Worm (Caenorhabditis elegans) whole organism, L4 larva: ENCODE data around the gene Y67H2A.2.

Source experiments
- F49E8.2 ChIP-seq: sonication (generic microtip); optimal IDR thresholded peaks from 2 replicates; lab custom pipeline; 2016; ENCODE audit warnings: missing compliant biosample characterization, mild to moderate bottlenecking, missing genetic modification characterization, borderline replicate concordance
- T20F7.1 ChIP-seq: fragments of 200-800 bp; sonication (Bioruptor generic); optimal IDR thresholded peaks from 2 replicates; lab custom pipeline; 2018; ENCODE audit warnings: mild to moderate bottlenecking, missing genetic modification characterization, missing compliant biosample characterization
- T26A8.4 ChIP-seq: fragments of 200-800 bp; sonication (Bioruptor generic); IDR thresholded peaks from 2 replicates; pipeline ENCODE4 v1.3.6; 2022; ENCODE audit warnings: missing genetic modification characterization, missing compliant biosample characterization
- Y105C5A.15 ChIP-seq: fragments of 200-800 bp; sonication (Bioruptor generic); IDR thresholded peaks from 2 replicates; pipeline ENCODE4 v1.3.6; 2022; ENCODE audit warnings: missing genetic modification characterization, missing compliant biosample characterization
- Y75B8A.6 ChIP-seq: fragments of 200-800 bp; sonication (Bioruptor generic); IDR thresholded peaks from 2 replicates; pipeline ENCODE4 v1.3.6; 2022; ENCODE audit warnings: missing genetic modification reagents, missing genetic modification characterization, missing compliant biosample characterization
- aha-1 ChIP-seq: fragments of 150-350 bp; peaks from one replicate; lab custom pipeline; 2014; ENCODE audit warnings: missing biosample characterization, missing genetic modification characterization
- arid-1 ChIP-seq: fragments of 200-800 bp; sonication (Bioruptor generic); conservative IDR thresholded peaks from 2 replicates; pipeline ENCODE4 v1.3.6; 2022; ENCODE audit warnings: missing genetic modification reagents, missing genetic modification characterization, missing compliant biosample characterization
- ceh-20 ChIP-seq: fragments of 200-800 bp; sonication (Bioruptor generic); IDR thresholded peaks from 2 replicates; pipeline ENCODE4 v1.3.6; 2022; ENCODE audit warnings: missing genetic modification reagents, missing genetic modification characterization, missing compliant biosample characterization
- ces-1 ChIP-seq: fragments of 150-350 bp; sonication (generic microtip); optimal IDR thresholded peaks from 4 replicates; lab custom pipeline; 2014; ENCODE audit warnings: missing biosample characterization, missing genetic modification reagents, missing genetic modification characterization
- cey-2 ChIP-seq: sonication (generic microtip); optimal IDR thresholded peaks from 3 replicates; lab custom pipeline; 2017; ENCODE audit warnings: missing genetic modification characterization, mild to moderate bottlenecking, missing compliant biosample characterization, antibody characterized with exemption, borderline replicate concordance; ENCODE audit not compliant: insufficient read depth
- ctbp-1 ChIP-seq: fragments of 200-800 bp; sonication (Bioruptor generic); IDR thresholded peaks from 2 replicates; pipeline ENCODE4 v1.3.6; 2022; ENCODE audit warnings: missing genetic modification reagents, missing genetic modification characterization, missing compliant biosample characterization
- daf-16 ChIP-seq, 3 experiments: sonication (generic microtip); optimal IDR thresholded peaks; 2 replicates each; lab custom pipeline; 2016 to 2017; ENCODE audit warnings: missing genetic modification characterization in 3 of 3, missing genetic modification reagents in 3 of 3, mild to moderate bottlenecking in 2 of 3, missing compliant biosample characterization in 2 of 3, missing biosample characterization in 1 of 3, moderate library complexity in 1 of 3
- dmd-6 ChIP-seq: fragments of 200-800 bp; sonication (Bioruptor generic); IDR thresholded peaks from 2 replicates; pipeline ENCODE4 v1.3.6; 2022; ENCODE audit warnings: missing genetic modification reagents, missing genetic modification characterization, missing compliant biosample characterization
- dpl-1 ChIP-seq: fragments of 150-350 bp; optimal IDR thresholded peaks from 2 replicates; lab custom pipeline; 2014; ENCODE audit warnings: missing biosample characterization, missing genetic modification reagents, missing genetic modification characterization
- fos-1 ChIP-seq: fragments of 150-350 bp; optimal IDR thresholded peaks from 2 replicates; lab custom pipeline; 2014; ENCODE audit warnings: missing biosample characterization, missing genetic modification characterization
- gei-8 ChIP-seq: fragments of 200-800 bp; sonication (Bioruptor generic); optimal IDR thresholded peaks from 2 replicates; lab custom pipeline; 2018; ENCODE audit warnings: mild to moderate bottlenecking, missing genetic modification characterization, missing compliant biosample characterization
- hlh-11 ChIP-seq: fragments of 200-800 bp; sonication (Bioruptor generic); optimal IDR thresholded peaks from 2 replicates; lab custom pipeline; 2018; ENCODE audit warnings: mild to moderate bottlenecking, missing genetic modification characterization, missing compliant biosample characterization
- hmg-1.1 ChIP-seq: fragments of 200-800 bp; sonication (Bioruptor generic); IDR thresholded peaks from 2 replicates; pipeline ENCODE4 v1.3.6; 2022; ENCODE audit warnings: missing genetic modification reagents, missing genetic modification characterization, missing compliant biosample characterization
- lim-7 ChIP-seq: fragments of 200-800 bp; sonication (Bioruptor generic); IDR thresholded peaks from 2 replicates; pipeline ENCODE4 v1.3.6; 2022; ENCODE audit warnings: missing genetic modification characterization, missing compliant biosample characterization
- lin-38 ChIP-seq: fragments of 200-800 bp; sonication (Bioruptor generic); IDR thresholded peaks from 2 replicates; pipeline ENCODE4 v1.3.6; 2022; ENCODE audit warnings: missing genetic modification reagents, missing genetic modification characterization, missing compliant biosample characterization
- madf-9 ChIP-seq: fragments of 200-800 bp; sonication (Bioruptor generic); conservative IDR thresholded peaks from 2 replicates; pipeline ENCODE4 v1.3.6; 2022; ENCODE audit warnings: missing genetic modification reagents, missing genetic modification characterization, missing compliant biosample characterization
- mdt-29 ChIP-seq: fragments of 200-800 bp; sonication (Bioruptor generic); IDR thresholded peaks from 2 replicates; pipeline ENCODE4 v1.3.6; 2022; ENCODE audit warnings: missing genetic modification reagents, missing genetic modification characterization, missing compliant biosample characterization
- mep-1 ChIP-seq: fragments of 150-350 bp; sonication (generic microtip); optimal IDR thresholded peaks from 3 replicates; lab custom pipeline; 2014; ENCODE audit warnings: missing biosample characterization, missing genetic modification characterization
- mes-2 ChIP-seq: sonication (generic microtip); optimal IDR thresholded peaks from 2 replicates; lab custom pipeline; 2016; ENCODE audit warnings: missing genotype, mild to moderate bottlenecking, missing genetic modification characterization, missing compliant biosample characterization; ENCODE audit not compliant: poor library complexity, severe bottlenecking
- mxl-2 ChIP-seq: fragments of 200-800 bp; sonication (Bioruptor generic); conservative IDR thresholded peaks from 2 replicates; pipeline ENCODE4 v1.3.6; 2022; ENCODE audit warnings: missing genetic modification reagents, missing genetic modification characterization, missing compliant biosample characterization
- mxl-3 ChIP-seq: fragments of 200-800 bp; sonication (Bioruptor generic); optimal IDR thresholded peaks from 2 replicates; lab custom pipeline; 2018; ENCODE audit warnings: mild to moderate bottlenecking, missing genetic modification characterization, missing compliant biosample characterization
- nhr-102 ChIP-seq: sonication (generic microtip); optimal IDR thresholded peaks from 2 replicates; lab custom pipeline; 2016; ENCODE audit warnings: mild to moderate bottlenecking, missing genetic modification characterization, moderate library complexity, missing compliant biosample characterization
- nhr-11 ChIP-seq: fragments of 150-350 bp; optimal IDR thresholded peaks from 2 replicates; lab custom pipeline; 2014; ENCODE audit warnings: missing biosample characterization, missing genetic modification characterization
- nhr-237 ChIP-seq: sonication (generic microtip); optimal IDR thresholded peaks from 2 replicates; lab custom pipeline; 2017; ENCODE audit warnings: missing biosample characterization, missing genetic modification characterization
- nhr-28 ChIP-seq: fragments of 150-350 bp; optimal IDR thresholded peaks from 2 replicates; lab custom pipeline; 2014; ENCODE audit warnings: missing biosample characterization, missing genetic modification characterization
- nhr-41 ChIP-seq: fragments of 200-800 bp; sonication (Bioruptor generic); IDR thresholded peaks from 2 replicates; pipeline ENCODE4 v1.3.6; 2022; ENCODE audit warnings: missing genetic modification reagents, missing genetic modification characterization, missing compliant biosample characterization
- nhr-42 ChIP-seq: fragments of 200-800 bp; sonication (Bioruptor generic); IDR thresholded peaks from 2 replicates; pipeline ENCODE4 v1.3.6; 2022; ENCODE audit warnings: missing genetic modification characterization, missing compliant biosample characterization
- nhr-48 ChIP-seq: sonication (generic microtip); optimal IDR thresholded peaks from 2 replicates; lab custom pipeline; 2016; ENCODE audit warnings: mild to moderate bottlenecking, missing genetic modification characterization, missing compliant biosample characterization
- nhr-77 ChIP-seq: fragments of 150-350 bp; optimal IDR thresholded peaks from 2 replicates; lab custom pipeline; 2014; ENCODE audit warnings: missing biosample characterization, missing genetic modification characterization
- pha-4 ChIP-seq, 2 experiments: fragments of 150-350 bp in 1 of 2; fragments of 200-800 bp in 1 of 2; sonication (Bioruptor generic) in 1 of 2; IDR thresholded peaks in 1 of 2; optimal IDR thresholded peaks in 1 of 2; 2 replicates each; pipeline versions ENCODE4 v1.3.6 to Lab custom; 2014 to 2022; ENCODE audit warnings: missing genetic modification characterization in 2 of 2, missing genetic modification reagents in 2 of 2, missing biosample characterization in 1 of 2, missing compliant biosample characterization in 1 of 2
- php-3 ChIP-seq: fragments of 200-800 bp; sonication (Bioruptor generic); IDR thresholded peaks from 2 replicates; pipeline ENCODE4 v1.3.6; 2022; ENCODE audit warnings: missing genetic modification reagents, missing genetic modification characterization, missing compliant biosample characterization
- pqm-1 ChIP-seq: sonication (generic microtip); optimal IDR thresholded peaks from 2 replicates; lab custom pipeline; 2017; ENCODE audit warnings: missing biosample characterization, missing genetic modification characterization
- saeg-2 ChIP-seq: fragments of 200-800 bp; sonication (Bioruptor generic); IDR thresholded peaks from 2 replicates; pipeline ENCODE4 v1.3.6; 2022; ENCODE audit warnings: missing genetic modification reagents, missing genetic modification characterization, missing compliant biosample characterization
- sdz-12 ChIP-seq: fragments of 200-800 bp; sonication (Bioruptor generic); optimal IDR thresholded peaks from 2 replicates; lab custom pipeline; 2018; ENCODE audit warnings: mild to moderate bottlenecking, missing genetic modification characterization, missing compliant biosample characterization
- set-16 ChIP-seq: fragments of 200-800 bp; sonication (Bioruptor generic); IDR thresholded peaks from 2 replicates; pipeline ENCODE4 v1.3.6; 2022; ENCODE audit warnings: missing genetic modification reagents, missing genetic modification characterization, missing compliant biosample characterization
- spr-3 ChIP-seq: fragments of 200-800 bp; sonication (Bioruptor generic); optimal IDR thresholded peaks from 2 replicates; lab custom pipeline; 2018; ENCODE audit warnings: mild to moderate bottlenecking, missing genetic modification characterization, missing compliant biosample characterization
- tag-97 ChIP-seq: fragments of 200-800 bp; sonication (Bioruptor generic); IDR thresholded peaks from 2 replicates; pipeline ENCODE4 v1.3.6; 2022; ENCODE audit warnings: missing genetic modification characterization, missing compliant biosample characterization
- unc-39 ChIP-seq: sonication (generic microtip); optimal IDR thresholded peaks from 2 replicates; lab custom pipeline; 2017; ENCODE audit warnings: missing biosample characterization, missing genetic modification characterization
- zip-2 ChIP-seq: fragments of 150-350 bp; optimal IDR thresholded peaks from 2 replicates; lab custom pipeline; 2014; ENCODE audit warnings: missing biosample characterization, missing genetic modification characterization

The Y67H2A.2 gene

DNA sequence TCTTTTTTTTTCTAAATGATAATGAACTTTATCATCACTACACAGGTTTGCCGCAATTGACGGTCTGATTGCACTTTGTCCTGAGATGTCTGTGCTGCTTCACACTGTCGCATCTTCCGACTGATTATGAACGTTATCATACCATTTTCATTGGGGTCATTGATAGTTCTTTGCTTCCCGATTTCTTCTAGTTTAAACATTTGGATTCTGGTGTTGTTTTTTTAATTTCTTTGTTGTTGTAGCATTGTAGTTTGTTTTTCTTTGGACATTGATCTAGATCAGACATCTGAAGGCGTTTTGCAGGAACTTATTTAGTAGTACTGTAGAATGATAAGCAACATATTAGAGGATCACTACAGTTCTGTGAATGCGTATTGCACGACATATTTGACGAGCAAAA, 21.2 kb upstream of the Y67H2A.2 start (continued):
- TF ChIP-seq lim-7 (GFP tag; lab: Robert Waterston, UW) (no peak), nhr-42 (GFP tag; lab: Robert Waterston, UW) (0 out of 2 replicates have a peak, but pooled peaks have one; percentile 48), pqm-1 (peak; percentile 88), T26A8.4 (GFP tag; lab: Robert Waterston, UW) (peak; percentile 63; the same call in 1 of the 2 replicates), dpl-1 (GFP tag; lab: Kevin White, UChicago) (no peak), F49E8.2 (no peak), sdz-12 (GFP tag; lab: Kevin White, UChicago) (no peak), hmg-1.1 (GFP tag; lab: Robert Waterston, UW) (no peak)

DNA sequence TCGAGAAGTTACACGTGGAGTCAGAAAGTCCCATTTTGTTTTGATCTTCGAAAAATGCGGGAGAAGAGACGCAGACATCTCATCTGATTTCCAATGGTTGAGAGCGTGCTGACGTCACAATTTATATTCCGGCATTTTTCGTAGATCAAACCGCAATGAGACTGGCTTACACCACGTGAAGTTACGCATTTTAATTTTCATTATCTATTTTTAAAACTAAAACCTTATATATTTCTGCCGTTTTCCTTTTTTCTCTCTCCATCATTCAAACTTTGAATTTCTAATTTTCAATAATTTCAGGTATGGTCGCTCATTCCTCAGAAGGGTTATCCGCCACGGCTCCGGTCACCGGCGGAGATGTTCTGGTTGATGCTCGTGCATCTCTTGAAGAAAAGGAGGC, 17.7 kb upstream of the Y67H2A.2 start, which contains the start of gene fat-1:
Gene fat-1, plus strand, starts transcription at position 301 of the 400 bp plus-strand sequence.
- TF ChIP-seq lin-38 (GFP tag; lab: Robert Waterston, UW) = 0 out of 2 replicates have a peak, but pooled peaks have one; percentile 6
- no peak for TF ChIP-seq ces-1 (GFP tag; lab: Kevin White, UChicago)
- TF ChIP-seq pha-4 (GFP tag; IDR thresholded peaks at IDR 0.05; lab: Robert Waterston, UW) = no peak
- no peak for TF ChIP-seq pha-4 (tag; optimal IDR thresholded peaks at IDR 0.05; lab: Kevin White, UChicago)

DNA sequence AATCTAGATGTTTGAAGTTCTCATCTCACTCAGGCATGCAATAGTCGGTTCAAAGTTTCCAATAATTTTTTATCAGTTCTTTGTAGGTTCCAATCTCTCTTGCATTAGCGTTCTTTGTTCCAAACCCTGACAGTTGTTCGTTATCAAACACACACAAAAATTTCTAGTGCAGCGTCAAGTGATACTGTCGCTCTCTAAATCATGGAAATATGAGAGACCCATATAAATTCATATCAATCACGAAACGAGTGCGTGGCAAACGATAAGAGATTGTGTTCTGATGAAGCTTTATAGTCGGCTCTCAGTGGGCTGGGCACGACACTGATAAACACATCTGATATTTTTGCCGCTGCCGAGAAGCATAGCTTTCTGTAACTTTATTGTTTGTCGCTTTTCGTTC, 16.6 kb upstream of the Y67H2A.2 start:
- TF ChIP-seq T26A8.4 (GFP tag; lab: Robert Waterston, UW) (no peak), aha-1 (tag; lab: Kevin White, UChicago) (no peak), Y75B8A.6 (GFP tag; lab: Robert Waterston, UW) (0 out of 2 replicates have a peak, but pooled peaks have one; percentile 19), pha-4 (GFP tag; IDR thresholded peaks at IDR 0.05; lab: Robert Waterston, UW) (peak; percentile 7; the same call in 1 of the 2 replicates), pha-4 (tag; optimal IDR thresholded peaks at IDR 0.05; lab: Kevin White, UChicago) (no peak), nhr-102 (peak; percentile 72), mdt-29 (GFP tag; lab: Robert Waterston, UW) (peak; percentile 45; the same call in 1 of the 2 replicates), pqm-1 (peak; percentile 82), mes-2 (tag; lab: Kevin White, UChicago) (peak; percentile 51), daf-16 (GFP tag; optimal IDR thresholded peaks at IDR 0.05; lab: Kevin White, UChicago) (peak in 1 of 2 experiments; percentile 24), daf-16 (tag; optimal IDR thresholded peaks at IDR 0.05; lab: Kevin White, UChicago) (peak; percentile 81), nhr-42 (GFP tag; lab: Robert Waterston, UW) (no peak), mxl-2 (GFP tag; lab: Robert Waterston, UW) (0 out of 2 replicates have a peak, but pooled peaks have one; percentile 32), nhr-11 (tag; lab: Kevin White, UChicago) (no peak), nhr-48 (tag; lab: Kevin White, UChicago) (peak; percentile 86), sdz-12 (GFP tag; lab: Kevin White, UChicago) (no peak), set-16 (GFP tag; lab: Robert Waterston, UW) (no peak), php-3 (GFP tag; lab: Robert Waterston, UW) (peak; percentile 97), nhr-77 (peak; percentile 49), nhr-28 (peak; percentile 99), nhr-237 (no peak), spr-3 (GFP tag; lab: Kevin White, UChicago) (peak; percentile 18), tag-97 (GFP tag; lab: Robert Waterston, UW) (no peak), ceh-20 (peak; percentile 85), ctbp-1 (GFP tag; lab: Robert Waterston, UW) (no peak), hmg-1.1 (GFP tag; lab: Robert Waterston, UW) (no peak), cey-2 (tag; lab: Kevin White, UChicago) (peak; percentile 22), zip-2 (tag; lab: Kevin White, UChicago) (no peak), arid-1 (GFP tag; lab: Robert Waterston, UW) (peak; percentile 40; the same call in 1 of the 2 replicates), madf-9 (GFP tag; lab: Robert Waterston, UW) (no peak), nhr-41 (GFP tag; lab: Robert Waterston, UW) (no peak), saeg-2 (GFP tag; lab: Robert Waterston, UW) (no peak), unc-39 (no peak), mep-1 (tag; lab: Kevin White, UChicago) (peak; percentile 65), mxl-3 (GFP tag; lab: Kevin White, UChicago) (peak; percentile 40), gei-8 (GFP tag; lab: Kevin White, UChicago) (no peak), T20F7.1 (peak; percentile 10), dmd-6 (GFP tag; lab: Robert Waterston, UW) (peak; percentile 88), Y105C5A.15 (no peak), hlh-11 (peak; percentile 94), fos-1 (tag; lab: Kevin White, UChicago) (no peak)
